Worm (Caenorhabditis elegans) whole organism, mixed stage, embryonic: ENCODE data around the gene R01H10.4.

Experiments
- M03D4.4 ChIP-seq: sonication (generic microtip); optimal IDR thresholded peaks from 2 replicates; lab custom pipeline; 2017; ENCODE audit warnings: mild to moderate bottlenecking, missing genetic modification characterization, missing compliant biosample characterization
- bed-3 ChIP-seq: fragments of 200-800 bp; sonication (Bioruptor generic); optimal IDR thresholded peaks from 3 replicates; lab custom pipeline; 2018; ENCODE audit warnings: mild to moderate bottlenecking, missing genetic modification characterization, moderate library complexity, missing compliant biosample characterization
- ceh-39 ChIP-seq: fragments of 150-350 bp; optimal IDR thresholded peaks from 2 replicates; lab custom pipeline; 2014; ENCODE audit warnings: missing biosample characterization, missing genetic modification characterization
- ceh-43 ChIP-seq: fragments of 200-800 bp; sonication (Bioruptor generic); optimal IDR thresholded peaks from 2 replicates; lab custom pipeline; 2018; ENCODE audit warnings: mild to moderate bottlenecking, missing genetic modification characterization, moderate library complexity, missing compliant biosample characterization
- ceh-83 ChIP-seq: fragments of 200-800 bp; sonication (Bioruptor generic); optimal IDR thresholded peaks from 2 replicates; lab custom pipeline; 2018; ENCODE audit warnings: mild to moderate bottlenecking, missing genetic modification characterization, missing compliant biosample characterization
- ces-1 ChIP-seq: fragments of 150-350 bp; optimal IDR thresholded peaks from 2 replicates; lab custom pipeline; 2014; ENCODE audit warnings: missing biosample characterization, missing genetic modification reagents, missing genetic modification characterization
- cnd-1 ChIP-seq: fragments of 200-800 bp; sonication (Bioruptor generic); optimal IDR thresholded peaks from 2 replicates; lab custom pipeline; 2018; ENCODE audit warnings: mild to moderate bottlenecking, missing genetic modification characterization, missing compliant biosample characterization
- drap-1 ChIP-seq: fragments of 200-800 bp; sonication (Bioruptor generic); optimal IDR thresholded peaks from 3 replicates; lab custom pipeline; 2018; ENCODE audit warnings: mild to moderate bottlenecking, missing genetic modification characterization, missing compliant biosample characterization
- elt-1 ChIP-seq: sonication (generic microtip); optimal IDR thresholded peaks from 2 replicates; lab custom pipeline; 2017; ENCODE audit warnings: missing genetic modification characterization, mild to moderate bottlenecking, missing compliant biosample characterization, antibody characterized with exemption, moderate library complexity, borderline replicate concordance; ENCODE audit not compliant: insufficient read depth
- elt-3 ChIP-seq: fragments of 150-350 bp; optimal IDR thresholded peaks from 2 replicates; lab custom pipeline; 2014; ENCODE audit warnings: missing biosample characterization, missing genetic modification characterization
- flh-1 ChIP-seq: fragments of 200-800 bp; sonication (Bioruptor generic); optimal IDR thresholded peaks from 2 replicates; lab custom pipeline; 2018; ENCODE audit warnings: mild to moderate bottlenecking, missing genetic modification characterization, moderate library complexity, missing compliant biosample characterization
- hlh-1 ChIP-seq: fragments of 150-350 bp; optimal IDR thresholded peaks from 2 replicates; lab custom pipeline; 2014; ENCODE audit warnings: missing biosample characterization, missing genetic modification reagents, missing genetic modification characterization
- lin-13 ChIP-seq: fragments of 150-350 bp; optimal IDR thresholded peaks from 2 replicates; lab custom pipeline; 2014; ENCODE audit warnings: missing biosample characterization, missing genetic modification characterization
- lin-32 ChIP-seq: fragments of 200-800 bp; sonication (Bioruptor generic); optimal IDR thresholded peaks from 2 replicates; lab custom pipeline; 2018; ENCODE audit warnings: mild to moderate bottlenecking, missing genetic modification characterization, missing compliant biosample characterization
- lsy-2 ChIP-seq: fragments of 150-350 bp; optimal IDR thresholded peaks from 2 replicates; lab custom pipeline; 2014; ENCODE audit warnings: missing biosample characterization, missing genetic modification characterization
- mab-5 ChIP-seq: fragments of 150-350 bp; optimal IDR thresholded peaks from 2 replicates; lab custom pipeline; 2014; ENCODE audit warnings: missing biosample characterization, missing genetic modification characterization
- mls-2 ChIP-seq: sonication (generic microtip); optimal IDR thresholded peaks from 2 replicates; lab custom pipeline; 2016; ENCODE audit warnings: mild to moderate bottlenecking, missing genetic modification characterization, moderate library complexity, missing compliant biosample characterization
- nhr-12 ChIP-seq: fragments of 150-350 bp; optimal IDR thresholded peaks from 2 replicates; lab custom pipeline; 2014; ENCODE audit warnings: missing biosample characterization, missing genetic modification characterization
- nhr-2 ChIP-seq: fragments of 150-350 bp; optimal IDR thresholded peaks from 2 replicates; lab custom pipeline; 2014; ENCODE audit warnings: missing biosample characterization, missing genetic modification characterization
- nhr-237 ChIP-seq: fragments of 150-350 bp; optimal IDR thresholded peaks from 2 replicates; lab custom pipeline; 2014; ENCODE audit warnings: missing biosample characterization, missing genetic modification characterization
- nhr-28 ChIP-seq: fragments of 150-350 bp; optimal IDR thresholded peaks from 2 replicates; lab custom pipeline; 2014; ENCODE audit warnings: missing biosample characterization, missing genetic modification characterization
- nhr-76 ChIP-seq: sonication (generic microtip); optimal IDR thresholded peaks from 2 replicates; lab custom pipeline; 2017; ENCODE audit warnings: missing biosample characterization, missing genetic modification characterization
- pha-4 ChIP-seq: fragments of 150-350 bp; optimal IDR thresholded peaks from 2 replicates; lab custom pipeline; 2018; ENCODE audit warnings: missing biosample characterization, missing genetic modification reagents, missing genetic modification characterization
- sem-2 ChIP-seq: fragments of 200-800 bp; sonication (Bioruptor generic); optimal IDR thresholded peaks from 2 replicates; lab custom pipeline; 2018; ENCODE audit warnings: mild to moderate bottlenecking, missing genetic modification characterization, missing compliant biosample characterization
- snpc-4 ChIP-seq: fragments of 150-350 bp; optimal IDR thresholded peaks from 2 replicates; lab custom pipeline; 2014; ENCODE audit warnings: missing biosample characterization, missing genetic modification characterization
- sptf-1 ChIP-seq: sonication (generic microtip); optimal IDR thresholded peaks from 2 replicates; lab custom pipeline; 2017; ENCODE audit warnings: mild to moderate bottlenecking, missing genetic modification characterization, moderate library complexity, missing compliant biosample characterization
- tbx-8 ChIP-seq: fragments of 200-800 bp; sonication (Bioruptor generic); optimal IDR thresholded peaks from 2 replicates; lab custom pipeline; 2018; ENCODE audit warnings: mild to moderate bottlenecking, missing genetic modification characterization, moderate library complexity, missing compliant biosample characterization
- unc-120 ChIP-seq: sonication (generic microtip); optimal IDR thresholded peaks from 2 replicates; lab custom pipeline; 2017; ENCODE audit warnings: missing genetic modification characterization, missing compliant biosample characterization; ENCODE audit not compliant: poor library complexity, severe bottlenecking
- unc-39 ChIP-seq: fragments of 150-350 bp; optimal IDR thresholded peaks from 2 replicates; lab custom pipeline; 2014; ENCODE audit warnings: missing biosample characterization, missing genetic modification characterization
- unc-62 ChIP-seq: fragments of 150-350 bp; optimal IDR thresholded peaks from 2 replicates; lab custom pipeline; 2014; ENCODE audit warnings: missing biosample characterization, missing genetic modification reagents, missing genetic modification characterization
- zip-8 ChIP-seq: fragments of 150-350 bp; optimal IDR thresholded peaks from 2 replicates; lab custom pipeline; 2014; ENCODE audit warnings: missing biosample characterization, missing genetic modification characterization
- ztf-11 ChIP-seq: fragments of 150-350 bp; optimal IDR thresholded peaks from 2 replicates; lab custom pipeline; 2014; ENCODE audit warnings: missing biosample characterization, missing genetic modification characterization

The R01H10.4 gene

ce11 chrIII:10254583-10254982 is at the start of gene R01H10.4:
R01H10.4 (plus strand) TSS chrIII:10254818.
- TF ChIP-seq nhr-76 (no peak), ceh-43 (GFP tag; lab: Kevin White, UChicago) (no peak), unc-39 (tag; lab: Kevin White, UChicago) (no peak), nhr-237 (tag; lab: Kevin White, UChicago) (no peak), nhr-12 (tag; lab: Kevin White, UChicago) (no peak), zip-8 (tag; lab: Kevin White, UChicago) (no peak)

ce11 chrIII:10206352-10206751 is 48.3 kb upstream of the R01H10.4 start:
- TF ChIP-seq hlh-1 (tag; lab: Kevin White, UChicago) = no peak
- TF ChIP-seq, all 35 proteins: peak for 0

- TF ChIP-seq lin-13 (no peak), ztf-11 (tag; lab: Kevin White, UChicago) (no peak), elt-3 (tag; lab: Kevin White, UChicago) (no peak), ces-1 (no peak)
Measured at ce11 chrIII:10209703-10210102, 44.9 kb upstream of the R01H10.4 start, which contains the start of gene T20G5.9. T20G5.9 (plus strand) TSS chrIII:10209840.

DNA sequence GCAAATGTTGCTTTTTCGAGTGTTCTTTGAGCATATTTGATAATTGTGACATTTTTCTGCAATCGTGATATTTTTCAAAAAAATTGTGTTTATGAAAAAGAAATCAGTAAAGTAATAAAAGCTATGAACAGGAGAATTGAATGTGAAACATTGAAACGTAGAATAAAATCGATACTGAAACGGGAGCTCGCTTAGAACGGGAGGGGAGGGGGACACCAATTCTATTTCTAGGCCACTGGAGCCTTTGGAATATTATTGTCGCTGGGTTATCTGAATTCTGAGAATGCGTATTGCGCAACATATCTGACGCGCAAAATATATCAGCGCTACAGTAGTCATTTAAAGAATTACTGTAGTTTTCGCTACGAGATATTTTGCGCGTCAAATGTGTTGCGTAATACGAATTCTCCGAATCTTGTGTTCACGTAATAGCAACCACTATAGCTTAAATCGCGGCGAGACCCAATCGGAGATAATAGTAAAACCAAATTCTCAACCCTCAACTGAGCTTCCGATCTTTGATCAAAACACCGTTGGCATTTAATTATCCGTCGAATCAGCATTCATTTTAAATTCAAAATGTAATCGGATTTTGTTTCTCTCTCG is 42.6 kb upstream of the R01H10.4 start, which contains the start of the genes blos-1 and best-18:
TSS of gene blos-1 (minus strand) at position 58 of the 606 bp plus-strand sequence.
TSS of gene best-18 (plus strand) at position 508 of the 606 bp plus-strand sequence.
- TF ChIP-seq ces-1 (peak; percentile 9), cnd-1 (tag; lab: Kevin White, UChicago) (no peak), bed-3 (GFP tag; lab: Kevin White, UChicago) (no peak), ztf-11 (tag; lab: Kevin White, UChicago) (no peak), hlh-1 (tag; lab: Kevin White, UChicago) (no peak), M03D4.4 (tag; lab: Kevin White, UChicago) (no peak), mls-2 (no peak), lin-13 (no peak), zip-8 (tag; lab: Kevin White, UChicago) (peak; percentile 98), nhr-237 (tag; lab: Kevin White, UChicago) (no peak), unc-120 (tag; lab: Kevin White, UChicago) (no peak), elt-3 (tag; lab: Kevin White, UChicago) (no peak), ceh-39 (tag; lab: Kevin White, UChicago) (no peak), lsy-2 (tag; lab: Kevin White, UChicago) (peak; percentile 2), snpc-4 (tag; lab: Kevin White, UChicago) (no peak), lin-32 (GFP tag; lab: Kevin White, UChicago) (no peak), nhr-12 (tag; lab: Kevin White, UChicago) (no peak), nhr-76 (no peak), unc-39 (tag; lab: Kevin White, UChicago) (no peak)

ce11 chrIII:10214540-10214979 is 40.1 kb upstream of the R01H10.4 start:
- TF ChIP-seq snpc-4 (tag; lab: Kevin White, UChicago) = no peak

DNA sequence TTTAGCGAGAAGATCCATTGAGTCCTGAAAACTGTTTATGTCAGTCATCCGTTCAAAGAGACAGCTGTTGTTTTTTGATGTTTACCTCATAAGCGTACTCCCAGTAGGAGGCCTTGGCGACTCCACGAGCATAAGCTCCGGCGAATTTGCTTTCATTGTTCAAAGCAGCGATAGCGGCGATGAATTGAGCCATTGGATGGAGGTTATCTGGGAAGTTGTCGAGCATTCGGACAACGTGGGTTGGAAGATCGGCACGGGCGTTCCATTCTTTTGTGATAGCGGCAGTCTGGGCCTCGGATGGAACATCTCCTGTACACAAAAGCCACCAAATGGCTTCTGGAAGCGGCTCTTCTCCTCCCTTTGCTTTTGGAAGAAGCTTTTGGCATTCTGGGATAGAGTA is 38.7 kb upstream of the R01H10.4 start:
- TF ChIP-seq hlh-1 (tag; lab: Kevin White, UChicago) (no peak), lin-32 (GFP tag; lab: Kevin White, UChicago) (no peak), ceh-83 (no peak)

DNA sequence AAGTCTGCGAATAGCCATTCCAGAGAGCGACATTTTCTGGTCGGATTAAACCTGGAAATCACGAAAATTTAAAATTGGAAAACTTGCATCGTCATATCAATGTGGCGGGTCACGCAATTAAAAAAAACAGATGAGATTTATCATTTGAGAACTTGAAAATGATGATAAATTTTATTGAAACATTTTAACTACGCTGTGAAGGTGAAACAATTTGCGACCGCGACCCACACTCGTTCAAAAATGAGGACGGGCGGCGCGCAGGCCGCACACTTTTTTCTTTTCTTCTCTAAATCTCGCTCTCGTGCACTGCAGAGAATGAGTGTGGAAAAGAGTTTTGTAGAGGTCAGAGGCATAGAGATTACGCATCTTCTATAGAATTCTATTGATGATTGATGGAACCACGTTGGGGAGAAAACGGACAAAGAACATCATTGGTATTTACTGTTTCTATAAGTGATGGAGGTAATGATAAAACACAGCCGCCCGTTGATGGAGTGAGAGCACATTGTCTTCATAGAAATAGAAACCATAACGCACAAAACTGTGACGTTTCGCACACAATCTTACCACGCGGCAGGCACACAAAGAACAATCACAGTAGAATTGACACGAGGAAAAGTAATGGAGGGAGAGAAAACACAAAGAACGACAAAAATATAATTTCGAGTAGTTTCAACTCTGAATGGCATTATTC is 37.9 kb upstream of the R01H10.4 start, which contains the start of gene cts-1:
TSS of gene cts-1 (minus strand) at position 51 of the 694 bp plus-strand sequence.
- TF ChIP-seq sptf-1 (tag; lab: Kevin White, UChicago) (peak; percentile 40), elt-3 (tag; lab: Kevin White, UChicago) (no peak), unc-39 (tag; lab: Kevin White, UChicago) (no peak), drap-1 (GFP tag; lab: Kevin White, UChicago) (no peak), unc-120 (tag; lab: Kevin White, UChicago) (peak; percentile 58), ces-1 (peak; percentile 23), nhr-237 (tag; lab: Kevin White, UChicago) (peak; percentile 46), elt-1 (tag; lab: Kevin White, UChicago) (no peak), lin-13 (peak; percentile 2), nhr-2 (tag; lab: Kevin White, UChicago) (no peak), flh-1 (GFP tag; lab: Kevin White, UChicago) (no peak), lin-32 (GFP tag; lab: Kevin White, UChicago) (no peak), snpc-4 (tag; lab: Kevin White, UChicago) (no peak), sem-2 (GFP tag; lab: Kevin White, UChicago) (no peak), cnd-1 (tag; lab: Kevin White, UChicago) (no peak), M03D4.4 (tag; lab: Kevin White, UChicago) (peak; percentile 42), pha-4 (tag; lab: Kevin White, UChicago) (no peak), mab-5 (tag; lab: Kevin White, UChicago) (no peak), ceh-83 (no peak), nhr-28 (no peak), unc-62 (peak; percentile 53), bed-3 (GFP tag; lab: Kevin White, UChicago) (no peak), lsy-2 (tag; lab: Kevin White, UChicago) (peak; percentile 76), tbx-8 (GFP tag; lab: Kevin White, UChicago) (no peak), zip-8 (tag; lab: Kevin White, UChicago) (no peak), mls-2 (no peak), nhr-12 (tag; lab: Kevin White, UChicago) (no peak)
